Worm (Caenorhabditis elegans): ENCODE measurements around the gene ugt-54.

- TF ChIP-seq zag-1 (tag; optimal IDR thresholded peaks at IDR 0.05) (no peak), tbx-2 (tag; optimal IDR thresholded peaks at IDR 0.05) (no peak), snpc-4 (tag; optimal IDR thresholded peaks at IDR 0.05) (no peak), ceh-82 (tag; optimal IDR thresholded peaks at IDR 0.05) (no peak), jun-1 (tag; optimal IDR thresholded peaks at IDR 0.05) (no peak)
Observed at ce11 chrIV:10711729-10712128, 49.8 kb upstream of the ugt-54 start, which contains the start of gene glb-21.
